Worm (Caenorhabditis elegans) whole organism, L3 larva: Measurements from ENCODE around the gene idpc-2.

Source experiments
- aly-2 ChIP-seq: fragments of 150-350 bp; optimal IDR thresholded peaks from 2 replicates; lab custom pipeline; 2014; ENCODE audit warnings: missing biosample characterization, missing genetic modification characterization
- ama-1 ChIP-seq: fragments of 150-350 bp; optimal IDR thresholded peaks from 2 replicates; lab custom pipeline; 2018
- ceh-82 ChIP-seq: fragments of 150-350 bp; optimal IDR thresholded peaks from 2 replicates; lab custom pipeline; 2014; ENCODE audit warnings: missing biosample characterization, missing genetic modification characterization
- fkh-10 ChIP-seq: sonication (generic microtip); optimal IDR thresholded peaks from 2 replicates; lab custom pipeline; 2017; ENCODE audit warnings: missing biosample characterization, missing genetic modification reagents, missing genetic modification characterization
- nfya-1 ChIP-seq: sonication (generic microtip); optimal IDR thresholded peaks from 2 replicates; lab custom pipeline; 2017; ENCODE audit warnings: missing genetic modification characterization, mild to moderate bottlenecking, missing compliant biosample characterization, antibody characterized with exemption, moderate library complexity; ENCODE audit not compliant: insufficient read depth
- nhr-43 ChIP-seq: sonication (generic microtip); optimal IDR thresholded peaks from 2 replicates; lab custom pipeline; 2016; ENCODE audit warnings: mild to moderate bottlenecking, missing genetic modification characterization, missing compliant biosample characterization; ENCODE audit not compliant: poor library complexity, severe bottlenecking
- nhr-77 ChIP-seq: fragments of 150-350 bp; optimal IDR thresholded peaks from 2 replicates; lab custom pipeline; 2014; ENCODE audit warnings: missing biosample characterization, missing genetic modification characterization
- pqm-1 ChIP-seq: fragments of 150-350 bp; optimal IDR thresholded peaks from 2 replicates; lab custom pipeline; 2017; ENCODE audit warnings: missing biosample characterization, missing genetic modification characterization, inconsistent platforms
- skn-1 ChIP-seq: fragments of 150-350 bp; optimal IDR thresholded peaks from 2 replicates; lab custom pipeline; 2014; ENCODE audit warnings: missing biosample characterization, missing genetic modification characterization
- snpc-4 ChIP-seq: fragments of 150-350 bp; optimal IDR thresholded peaks from 2 replicates; lab custom pipeline; 2014; ENCODE audit warnings: missing biosample characterization, missing genetic modification characterization
- unc-62 ChIP-seq: fragments of 150-350 bp; sonication (generic microtip); optimal IDR thresholded peaks from 4 replicates; lab custom pipeline; 2014; ENCODE audit warnings: missing biosample characterization, missing genetic modification reagents, missing genetic modification characterization

DNA sequence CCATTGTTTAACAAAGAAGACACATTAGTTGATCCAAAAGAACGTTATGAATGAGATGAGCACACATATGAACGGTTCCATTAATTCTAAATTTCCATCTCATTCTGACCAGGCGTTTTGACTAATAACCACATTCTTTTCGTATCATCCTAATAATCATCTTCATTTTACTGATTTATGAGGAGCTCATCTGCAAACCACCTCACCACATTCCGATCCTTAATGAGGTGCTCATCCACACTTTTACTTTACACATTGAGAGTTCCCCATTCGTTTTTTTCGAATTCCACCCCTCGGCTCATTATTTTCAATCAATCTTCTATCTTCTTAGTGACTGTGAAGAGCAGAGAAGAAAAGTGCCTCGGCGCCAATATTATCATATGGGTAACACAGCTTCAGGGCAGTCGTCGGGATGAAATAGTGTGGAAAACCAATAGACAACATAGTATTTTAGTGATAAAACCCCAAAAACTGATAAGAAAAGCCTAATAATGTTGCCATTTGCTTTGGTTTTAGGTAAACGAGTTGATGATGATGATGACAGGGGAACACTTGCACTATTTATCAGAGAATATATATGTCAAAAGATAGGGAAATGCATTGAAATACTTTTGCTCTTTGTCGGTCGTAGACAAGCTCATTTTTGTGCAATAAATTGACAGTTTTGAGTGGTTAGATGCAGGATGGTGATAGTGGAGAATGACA lies 30.0 kb upstream of the idpc-2 start:
- TF ChIP-seq ceh-82 (tag; lab: Kevin White, UChicago) = no peak
- no peak for TF ChIP-seq nfya-1 (tag; lab: Kevin White, UChicago)
- peak; percentile 86 for TF ChIP-seq skn-1 (tag; lab: Kevin White, UChicago)
- TF ChIP-seq nhr-77 (tag; lab: Kevin White, UChicago) = no peak
- no peak for TF ChIP-seq unc-62
- no peak for TF ChIP-seq fkh-10
- TF ChIP-seq nhr-43 (tag; lab: Kevin White, UChicago) = no peak
- no peak for TF ChIP-seq ama-1 (lab: Kevin White, UChicago)
- no peak for TF ChIP-seq snpc-4
- TF ChIP-seq aly-2 (tag; lab: Kevin White, UChicago) = no peak
- TF ChIP-seq pqm-1 (tag; lab: Kevin White, UChicago) = peak; percentile 100
